Worm (Caenorhabditis elegans) whole organism, mixed stage, embryonic: ENCODE results near the gene C41H7.2.

Source experiments
- lsy-2 ChIP-seq: fragments of 150-350 bp; optimal IDR thresholded peaks from 2 replicates; lab custom pipeline; 2014; ENCODE audit warnings: missing biosample characterization, missing genetic modification characterization
- mep-1 ChIP-seq: fragments of 150-350 bp; optimal IDR thresholded peaks from 2 replicates; lab custom pipeline; 2017; ENCODE audit warnings: missing biosample characterization, missing genetic modification reagents, missing genetic modification characterization, inconsistent platforms
- mls-2 ChIP-seq: sonication (generic microtip); optimal IDR thresholded peaks from 2 replicates; lab custom pipeline; 2016; ENCODE audit warnings: mild to moderate bottlenecking, missing genetic modification characterization, moderate library complexity, missing compliant biosample characterization
- nhr-237 ChIP-seq: fragments of 150-350 bp; optimal IDR thresholded peaks from 2 replicates; lab custom pipeline; 2014; ENCODE audit warnings: missing biosample characterization, missing genetic modification characterization
- pha-4 ChIP-seq: fragments of 150-350 bp; optimal IDR thresholded peaks from 2 replicates; lab custom pipeline; 2018; ENCODE audit warnings: missing biosample characterization, missing genetic modification reagents, missing genetic modification characterization
- snpc-4 ChIP-seq: fragments of 150-350 bp; optimal IDR thresholded peaks from 2 replicates; lab custom pipeline; 2014; ENCODE audit warnings: missing biosample characterization, missing genetic modification characterization
- unc-39 ChIP-seq: fragments of 150-350 bp; optimal IDR thresholded peaks from 2 replicates; lab custom pipeline; 2014; ENCODE audit warnings: missing biosample characterization, missing genetic modification characterization
- ztf-11 ChIP-seq: fragments of 150-350 bp; optimal IDR thresholded peaks from 2 replicates; lab custom pipeline; 2014; ENCODE audit warnings: missing biosample characterization, missing genetic modification characterization

- no peak for TF ChIP-seq ztf-11 (tag; lab: Kevin White, UChicago)
- no peak for TF ChIP-seq mep-1 (tag; lab: Kevin White, UChicago)
- TF ChIP-seq pha-4 (tag; lab: Kevin White, UChicago): no peak
- TF ChIP-seq nhr-237: no peak
- no peak for TF ChIP-seq snpc-4 (tag; lab: Kevin White, UChicago)
- TF ChIP-seq unc-39 (tag; lab: Kevin White, UChicago): no peak
- no peak for TF ChIP-seq lsy-2 (tag; lab: Kevin White, UChicago)
- no peak for TF ChIP-seq mls-2 (tag; lab: Kevin White, UChicago)
These were observed 6.3 kb downstream of the C41H7.2 start for ce11 chrII:3020899-3021298.
